Fruit fly (Drosophila melanogaster) whole organism, adult: Measurements from ENCODE around the gene CG2930.

ENCODE experiments used
- CG11617 ChIP-seq: fragments of 200-800 bp; sonication (Bioruptor generic); optimal IDR thresholded peaks from 2 replicates; lab custom pipeline; 2017; ENCODE audit warnings: mild to moderate bottlenecking, missing biosample characterization, missing genetic modification reagents, missing genetic modification characterization
- CG1620 ChIP-seq: fragments of 200-800 bp; sonication (Bioruptor generic); optimal IDR thresholded peaks from 2 replicates; lab custom pipeline; 2016; ENCODE audit warnings: missing biosample characterization, missing genetic modification characterization
- CG5204 ChIP-seq: fragments of 200-800 bp; sonication (Bioruptor generic); optimal IDR thresholded peaks from 2 replicates; lab custom pipeline; 2016; ENCODE audit warnings: missing biosample characterization, missing genetic modification characterization
- CG7045 ChIP-seq: fragments of 200-800 bp; sonication (Bioruptor generic); optimal IDR thresholded peaks from 2 replicates; lab custom pipeline; 2017; ENCODE audit warnings: missing biosample characterization, mild to moderate bottlenecking, missing genetic modification characterization
- Mnt ChIP-seq: fragments of 200-800 bp; sonication (Bioruptor generic); optimal IDR thresholded peaks from 2 replicates; lab custom pipeline; 2016; ENCODE audit warnings: missing biosample characterization, mild to moderate bottlenecking, missing genetic modification characterization
- cnc ChIP-seq, 2 experiments: fragments of >200 bp; optimal IDR thresholded peaks; 2 replicates each; lab custom pipeline; 2017
- kay ChIP-seq: fragments of 200-800 bp; sonication (Bioruptor generic); peaks from one replicate; lab custom pipeline; 2016; ENCODE audit warnings: missing biosample characterization, missing genetic modification characterization, borderline replicate concordance

dm6 chrX:3866844-3867457 is 1.8 kb upstream of the CG2930 start:
- TF ChIP-seq cnc (optimal IDR thresholded peaks at IDR 0.05; lab: Kevin White, UChicago) (no peak), CG7045 (GFP tag; lab: Kevin White, UChicago) (no peak), kay (GFP tag; lab: Kevin White, UChicago) (no peak), CG11617 (no peak), CG1620 (GFP tag; lab: Kevin White, UChicago) (no peak), CG5204 (GFP tag; lab: Kevin White, UChicago) (no peak), Mnt (GFP tag; lab: Kevin White, UChicago) (no peak)
